Worm (Caenorhabditis elegans) whole organism, early embryonic: ENCODE data around the gene aagr-4.

Experiments
- B0310.2 ChIP-seq: sonication (generic microtip); optimal IDR thresholded peaks from 2 replicates; lab custom pipeline; 2016; ENCODE audit warnings: mild to moderate bottlenecking, missing genetic modification characterization, missing compliant biosample characterization
- F13C5.2 ChIP-seq: sonication (generic microtip); optimal IDR thresholded peaks from 2 replicates; lab custom pipeline; 2017; ENCODE audit warnings: mild to moderate bottlenecking, missing genetic modification characterization, inconsistent platforms, missing compliant biosample characterization
- ama-1 ChIP-seq: fragments of 150-350 bp; optimal IDR thresholded peaks from 2 replicates; lab custom pipeline; 2014
- ceh-13 ChIP-seq: fragments of 200-800 bp; sonication (Bioruptor generic); optimal IDR thresholded peaks from 2 replicates; lab custom pipeline; 2018; ENCODE audit warnings: mild to moderate bottlenecking, missing genetic modification characterization, missing compliant biosample characterization
- ceh-36 ChIP-seq: sonication (generic microtip); optimal IDR thresholded peaks from 2 replicates; lab custom pipeline; 2016; ENCODE audit warnings: missing genetic modification characterization, inconsistent platforms, missing compliant biosample characterization
- flt-1 ChIP-seq: fragments of 200-800 bp; sonication (Bioruptor generic); IDR thresholded peaks from 2 replicates; pipeline ENCODE4 v1.3.6; 2022; ENCODE audit warnings: missing genetic modification characterization, missing compliant biosample characterization
- hmbx-1 ChIP-seq: sonication (generic microtip); optimal IDR thresholded peaks from 2 replicates; lab custom pipeline; 2016; ENCODE audit warnings: mild to moderate bottlenecking, missing genetic modification characterization, missing compliant biosample characterization
- hmg-4 ChIP-seq: fragments of 200-800 bp; sonication (Bioruptor generic); optimal IDR thresholded peaks from 2 replicates; lab custom pipeline; 2018; ENCODE audit warnings: mild to moderate bottlenecking, missing genetic modification characterization, missing compliant biosample characterization
- hnd-1 ChIP-seq: sonication (generic microtip); optimal IDR thresholded peaks from 2 replicates; lab custom pipeline; 2016; ENCODE audit warnings: missing genetic modification characterization, missing compliant biosample characterization
- scrt-1 ChIP-seq: fragments of 200-800 bp; sonication (Bioruptor generic); IDR thresholded peaks from 2 replicates; pipeline ENCODE4 v1.3.6; 2022; ENCODE audit warnings: missing genetic modification characterization, missing compliant biosample characterization
- tbx-11 ChIP-seq: fragments of 200-800 bp; sonication (Bioruptor generic); IDR thresholded peaks from 2 replicates; pipeline ENCODE4 v1.3.6; 2022; ENCODE audit warnings: missing genetic modification characterization, missing compliant biosample characterization
- tbx-37 ChIP-seq: fragments of 200-800 bp; sonication (Bioruptor generic); conservative IDR thresholded peaks from 2 replicates; pipeline ENCODE4 v1.3.6; 2022; ENCODE audit warnings: missing genetic modification reagents, missing genetic modification characterization, missing compliant biosample characterization
- tra-4 ChIP-seq: sonication (generic microtip); optimal IDR thresholded peaks from 2 replicates; lab custom pipeline; 2017; ENCODE audit warnings: missing genetic modification characterization, missing compliant biosample characterization

ce11 chrX:514023-514422 lies 53.6 kb downstream of the aagr-4 start:
- no peak for TF ChIP-seq hmbx-1
- no peak for TF ChIP-seq scrt-1 (GFP tag; lab: Robert Waterston, UW)
- TF ChIP-seq F13C5.2 (tag; lab: Kevin White, UChicago), result no peak
- TF ChIP-seq tra-4 (tag; lab: Kevin White, UChicago), result no peak
- TF ChIP-seq flt-1 (GFP tag; lab: Robert Waterston, UW), result no peak
- TF ChIP-seq ama-1 (lab: Kevin White, UChicago), result no peak
- TF ChIP-seq tbx-37 (GFP tag; lab: Robert Waterston, UW), result no peak
- no peak for TF ChIP-seq hmg-4
- TF ChIP-seq hnd-1, result no peak
- no peak for TF ChIP-seq B0310.2 (tag; lab: Kevin White, UChicago)
- TF ChIP-seq ceh-36 (tag; lab: Kevin White, UChicago), result no peak
- TF ChIP-seq tbx-11, result no peak
- TF ChIP-seq ceh-13 (GFP tag; lab: Kevin White, UChicago), result no peak
